Worm (Caenorhabditis elegans) whole organism, late embryonic: ENCODE measurements around the gene K09C4.7.

Experiments
- F13H6.1 ChIP-seq: sonication (generic microtip); optimal IDR thresholded peaks from 2 replicates; lab custom pipeline; 2016; ENCODE audit warnings: missing genetic modification characterization, missing compliant biosample characterization
- K02D7.2 ChIP-seq: sonication (generic microtip); optimal IDR thresholded peaks from 2 replicates; lab custom pipeline; 2017; ENCODE audit warnings: mild to moderate bottlenecking, missing genetic modification characterization, missing compliant biosample characterization
- K09A11.1 ChIP-seq: sonication (generic microtip); optimal IDR thresholded peaks from 2 replicates; lab custom pipeline; 2017; ENCODE audit warnings: antibody characterized with exemption, mild to moderate bottlenecking, missing genetic modification characterization, missing compliant biosample characterization; ENCODE audit not compliant: insufficient read depth
- Y22D7AL.16 ChIP-seq: sonication (generic microtip); optimal IDR thresholded peaks from 2 replicates; lab custom pipeline; 2016; ENCODE audit warnings: missing genetic modification characterization, missing compliant biosample characterization
- ahr-1 ChIP-seq: sonication (generic microtip); optimal IDR thresholded peaks from 2 replicates; lab custom pipeline; 2016; ENCODE audit warnings: missing genetic modification characterization, missing compliant biosample characterization
- ama-1 ChIP-seq: fragments of 150-350 bp; optimal IDR thresholded peaks from 2 replicates; lab custom pipeline; 2014
- ceh-14 ChIP-seq: sonication (generic microtip); optimal IDR thresholded peaks from 2 replicates; lab custom pipeline; 2016; ENCODE audit warnings: missing genotype, missing genetic modification characterization, missing compliant biosample characterization
- ceh-2 ChIP-seq: sonication (generic microtip); optimal IDR thresholded peaks from 2 replicates; lab custom pipeline; 2016; ENCODE audit warnings: missing genotype, missing genetic modification characterization, missing compliant biosample characterization
- ceh-31 ChIP-seq: sonication (generic microtip); optimal IDR thresholded peaks from 2 replicates; lab custom pipeline; 2016; ENCODE audit warnings: missing genetic modification characterization, missing compliant biosample characterization
- ceh-45 ChIP-seq: fragments of 200-800 bp; sonication (Bioruptor generic); IDR thresholded peaks from 2 replicates; pipeline ENCODE4 v1.3.6; 2022; ENCODE audit warnings: missing genetic modification reagents, missing genetic modification characterization, missing compliant biosample characterization
- ceh-48 ChIP-seq: sonication (generic microtip); optimal IDR thresholded peaks from 2 replicates; lab custom pipeline; 2016; ENCODE audit warnings: missing genetic modification characterization, inconsistent platforms, missing compliant biosample characterization
- elt-2 ChIP-seq: sonication (generic microtip); optimal IDR thresholded peaks from 2 replicates; lab custom pipeline; 2016; ENCODE audit warnings: missing genetic modification reagents, missing genetic modification characterization, missing compliant biosample characterization
- elt-4 ChIP-seq: sonication (generic microtip); optimal IDR thresholded peaks from 2 replicates; lab custom pipeline; 2016; ENCODE audit warnings: missing genetic modification characterization, missing compliant biosample characterization
- eyg-1 ChIP-seq: sonication (generic microtip); optimal IDR thresholded peaks from 2 replicates; lab custom pipeline; 2016; ENCODE audit warnings: missing genotype, missing genetic modification characterization, missing compliant biosample characterization
- fax-1 ChIP-seq: sonication (generic microtip); optimal IDR thresholded peaks from 2 replicates; lab custom pipeline; 2016; ENCODE audit warnings: missing genotype, missing genetic modification characterization, missing compliant biosample characterization
- fkh-10 ChIP-seq: fragments of 150-350 bp; optimal IDR thresholded peaks from 2 replicates; lab custom pipeline; 2014; ENCODE audit warnings: missing biosample characterization, missing genetic modification reagents, missing genetic modification characterization
- fkh-6 ChIP-seq: sonication (generic microtip); optimal IDR thresholded peaks from 2 replicates; lab custom pipeline; 2016; ENCODE audit warnings: missing genetic modification characterization, missing compliant biosample characterization
- gmeb-2 ChIP-seq: sonication (generic microtip); optimal IDR thresholded peaks from 2 replicates; lab custom pipeline; 2016; ENCODE audit warnings: missing genetic modification characterization, inconsistent platforms, missing compliant biosample characterization
- hlh-13 ChIP-seq: fragments of 200-800 bp; sonication (Bioruptor generic); optimal IDR thresholded peaks from 2 replicates; lab custom pipeline; 2018; ENCODE audit warnings: mild to moderate bottlenecking, missing genetic modification characterization, missing compliant biosample characterization
- hlh-6 ChIP-seq: sonication (generic microtip); optimal IDR thresholded peaks from 2 replicates; lab custom pipeline; 2016; ENCODE audit warnings: missing genotype, missing genetic modification characterization, missing compliant biosample characterization
- lin-11 ChIP-seq: fragments of 200-800 bp; sonication (Bioruptor generic); optimal IDR thresholded peaks from 2 replicates; lab custom pipeline; 2018; ENCODE audit warnings: mild to moderate bottlenecking, missing genetic modification characterization, missing compliant biosample characterization
- nhr-11 ChIP-seq: fragments of 150-350 bp; optimal IDR thresholded peaks from 2 replicates; lab custom pipeline; 2014; ENCODE audit warnings: missing biosample characterization, missing genetic modification characterization
- nhr-232 ChIP-seq: sonication (generic microtip); optimal IDR thresholded peaks from 2 replicates; lab custom pipeline; 2016; ENCODE audit warnings: missing genetic modification characterization, missing compliant biosample characterization
- pha-2 ChIP-seq: sonication (generic microtip); optimal IDR thresholded peaks from 2 replicates; lab custom pipeline; 2017; ENCODE audit warnings: mild to moderate bottlenecking, missing genetic modification characterization, missing compliant biosample characterization
- pqm-1 ChIP-seq: sonication (generic microtip); optimal IDR thresholded peaks from 2 replicates; lab custom pipeline; 2016; ENCODE audit warnings: missing genetic modification characterization, missing compliant biosample characterization
- pros-1 ChIP-seq: fragments of 150-350 bp; optimal IDR thresholded peaks from 2 replicates; lab custom pipeline; 2014; ENCODE audit warnings: missing biosample characterization, missing genetic modification reagents, missing genetic modification characterization
- ref-2 ChIP-seq: sonication (generic microtip); optimal IDR thresholded peaks from 2 replicates; lab custom pipeline; 2016; ENCODE audit warnings: missing genetic modification characterization, missing compliant biosample characterization
- sox-2 ChIP-seq: fragments of 200-800 bp; sonication (Bioruptor generic); IDR thresholded peaks from 2 replicates; pipeline ENCODE4 v1.3.6; 2022; ENCODE audit warnings: missing genetic modification reagents, missing genetic modification characterization, missing compliant biosample characterization
- tbx-2 ChIP-seq: sonication (generic microtip); optimal IDR thresholded peaks from 2 replicates; lab custom pipeline; 2016; ENCODE audit warnings: missing genetic modification characterization, missing compliant biosample characterization
- tbx-7 ChIP-seq: sonication (generic microtip); optimal IDR thresholded peaks from 2 replicates; lab custom pipeline; 2016; ENCODE audit warnings: missing genotype, missing genetic modification characterization, missing compliant biosample characterization
- ttx-3 ChIP-seq: sonication (generic microtip); optimal IDR thresholded peaks from 2 replicates; lab custom pipeline; 2016; ENCODE audit warnings: missing genetic modification reagents, missing genetic modification characterization, missing compliant biosample characterization
- unc-42 ChIP-seq: sonication (generic microtip); optimal IDR thresholded peaks from 2 replicates; lab custom pipeline; 2016; ENCODE audit warnings: missing genotype, missing genetic modification characterization, missing compliant biosample characterization
- unc-55 ChIP-seq: sonication (generic microtip); optimal IDR thresholded peaks from 2 replicates; lab custom pipeline; 2017; ENCODE audit warnings: missing biosample characterization, missing genetic modification reagents, missing genetic modification characterization
- unc-86 ChIP-seq: sonication (generic microtip); optimal IDR thresholded peaks from 2 replicates; lab custom pipeline; 2016; ENCODE audit warnings: missing genetic modification characterization, missing compliant biosample characterization
- zip-5 ChIP-seq: sonication (generic microtip); optimal IDR thresholded peaks from 2 replicates; lab custom pipeline; 2016; ENCODE audit warnings: missing genetic modification characterization, missing compliant biosample characterization

The K09C4.7 gene

DNA sequence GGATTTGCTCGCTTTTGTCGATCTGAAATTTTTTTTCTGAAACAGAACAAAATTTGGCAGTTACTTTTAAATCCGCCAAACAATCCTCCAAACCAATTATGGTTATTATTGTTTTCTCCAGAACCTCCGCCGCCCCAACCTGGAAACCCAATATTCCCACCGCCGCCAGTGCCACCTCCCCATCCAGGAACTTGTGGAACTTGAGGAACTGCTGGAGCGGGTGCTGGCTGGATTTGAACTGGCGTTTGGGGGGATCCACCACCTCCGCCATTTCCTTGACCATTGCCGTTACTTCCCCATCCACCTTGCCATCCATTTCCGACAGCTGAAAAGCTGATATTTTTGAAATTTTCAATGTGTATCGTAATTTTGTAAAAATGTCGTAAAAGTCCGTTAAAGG, 24.9 kb upstream of the K09C4.7 start:
- TF ChIP-seq ama-1 (lab: Kevin White, UChicago): no peak

- no peak for TF ChIP-seq fkh-10 (GFP tag; lab: Kevin White, UChicago)
- TF ChIP-seq ceh-45 (GFP tag; lab: Robert Waterston, UW): no peak
- TF ChIP-seq ref-2 (tag; lab: Kevin White, UChicago): no peak
- TF ChIP-seq Y22D7AL.16 (tag; lab: Kevin White, UChicago): no peak
- TF ChIP-seq pqm-1 (tag; lab: Kevin White, UChicago): no peak
- TF ChIP-seq tbx-2 (tag; lab: Kevin White, UChicago): no peak
- no peak for TF ChIP-seq ceh-48 (tag; lab: Kevin White, UChicago)
- no peak for TF ChIP-seq ceh-14 (tag; lab: Kevin White, UChicago)
- no peak for TF ChIP-seq fax-1 (tag; lab: Kevin White, UChicago)
- TF ChIP-seq K09A11.1 (tag; lab: Kevin White, UChicago): no peak
- TF ChIP-seq hlh-13 (GFP tag; lab: Kevin White, UChicago): no peak
- TF ChIP-seq tbx-7: no peak
- TF ChIP-seq unc-86 (tag; lab: Kevin White, UChicago): no peak
- TF ChIP-seq ama-1 (lab: Kevin White, UChicago): no peak
- TF ChIP-seq pha-2 (tag; lab: Kevin White, UChicago): no peak
- TF ChIP-seq nhr-11 (tag; lab: Kevin White, UChicago): no peak
- no peak for TF ChIP-seq ceh-31 (tag; lab: Kevin White, UChicago)
- TF ChIP-seq gmeb-2: no peak
- TF ChIP-seq fkh-6: no peak
- TF ChIP-seq sox-2 (GFP tag; lab: Robert Waterston, UW): no peak
Measured at ce11 chrX:3250481-3251091, 22.1 kb upstream of the K09C4.7 start, which contains the start of gene pqn-37. pqn-37 (minus strand) TSS chrX:3250531.

- TF ChIP-seq pha-2 (tag; lab: Kevin White, UChicago) (no peak), unc-42 (tag; lab: Kevin White, UChicago) (no peak), ceh-45 (GFP tag; lab: Robert Waterston, UW) (no peak), nhr-232 (tag; lab: Kevin White, UChicago) (no peak), sox-2 (GFP tag; lab: Robert Waterston, UW) (no peak), hlh-6 (no peak), zip-5 (tag; lab: Kevin White, UChicago) (no peak), eyg-1 (tag; lab: Kevin White, UChicago) (no peak), elt-4 (tag; lab: Kevin White, UChicago) (no peak), ceh-2 (tag; lab: Kevin White, UChicago) (no peak), hlh-13 (GFP tag; lab: Kevin White, UChicago) (no peak), ttx-3 (tag; lab: Kevin White, UChicago) (no peak), K02D7.2 (tag; lab: Kevin White, UChicago) (no peak), ahr-1 (no peak), pros-1 (tag; lab: Kevin White, UChicago) (no peak), F13H6.1 (no peak)
Measured at ce11 chrX:3252500-3252899, 20.2 kb upstream of the K09C4.7 start, which contains the start of gene tba-9. tba-9 (plus strand) TSS chrX:3252800.

- TF ChIP-seq elt-2 (tag; lab: Kevin White, UChicago) (peak; percentile 97), lin-11 (no peak), pqm-1 (tag; lab: Kevin White, UChicago) (peak; percentile 39), unc-55 (GFP tag; lab: Kevin White, UChicago) (peak; percentile 53)
Measured at ce11 chrX:3256784-3257493, 15.7 kb upstream of the K09C4.7 start, which contains the start of gene lbp-3. lbp-3 (plus strand) TSS chrX:3257372.
